Worm (Caenorhabditis elegans) whole organism, L4/young adult: ENCODE results near the gene ZC395.5.

Experiments
- W03F9.2 ChIP-seq: fragments of 150-350 bp; optimal IDR thresholded peaks from 2 replicates; lab custom pipeline; 2014; ENCODE audit warnings: missing biosample characterization, missing genetic modification characterization
- dao-5 ChIP-seq: sonication (generic microtip); optimal IDR thresholded peaks from 2 replicates; lab custom pipeline; 2016; ENCODE audit warnings: missing genotype, missing genetic modification characterization, moderate library complexity, missing compliant biosample characterization
- him-1 ChIP-seq: sonication (generic microtip); optimal IDR thresholded peaks from 2 replicates; lab custom pipeline; 2016; ENCODE audit warnings: missing genotype, missing genetic modification reagents, missing genetic modification characterization, missing compliant biosample characterization

ce11 chrIII:5273396-5273857, 5.8 kb downstream of the ZC395.5 start, which contains the start of gene ztf-8:
- TF ChIP-seq him-1 (tag; lab: Kevin White, UChicago) (no peak), dao-5 (tag; lab: Kevin White, UChicago) (no peak), W03F9.2 (tag; lab: Kevin White, UChicago) (no peak)
